Worm (Caenorhabditis elegans): Measurements from ENCODE around the gene drd-10.

drd-10 gene

DNA sequence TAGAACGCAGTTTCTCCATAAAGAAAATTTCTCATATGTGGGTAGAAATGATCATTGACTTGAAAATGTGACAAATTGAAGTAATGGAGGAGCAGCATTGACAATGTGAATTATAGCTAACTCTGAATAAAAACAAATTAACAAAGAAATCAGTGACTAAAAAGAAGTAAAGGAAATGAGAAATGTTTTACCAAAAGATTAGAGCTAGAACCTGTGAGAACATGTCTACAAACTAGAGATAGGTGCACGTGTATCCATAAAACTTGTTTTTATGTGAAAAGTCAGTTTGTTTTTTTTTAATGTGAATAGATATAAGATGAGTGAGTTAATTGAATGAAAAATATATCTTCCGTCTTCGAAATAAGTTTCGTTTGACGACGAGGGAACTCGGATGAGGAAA lies 28.4 kb upstream of the drd-10 start, which contains the start of gene sre-12 (continued):
- TF ChIP-seq B0019.2 (GFP tag; conservative IDR thresholded peaks at IDR 0.05) = no peak
- TF ChIP-seq nhr-80 (tag; optimal IDR thresholded peaks at IDR 0.05) = no peak
- TF ChIP-seq tbp1 (GFP tag; optimal IDR thresholded peaks at IDR 0.05) = no peak

DNA sequence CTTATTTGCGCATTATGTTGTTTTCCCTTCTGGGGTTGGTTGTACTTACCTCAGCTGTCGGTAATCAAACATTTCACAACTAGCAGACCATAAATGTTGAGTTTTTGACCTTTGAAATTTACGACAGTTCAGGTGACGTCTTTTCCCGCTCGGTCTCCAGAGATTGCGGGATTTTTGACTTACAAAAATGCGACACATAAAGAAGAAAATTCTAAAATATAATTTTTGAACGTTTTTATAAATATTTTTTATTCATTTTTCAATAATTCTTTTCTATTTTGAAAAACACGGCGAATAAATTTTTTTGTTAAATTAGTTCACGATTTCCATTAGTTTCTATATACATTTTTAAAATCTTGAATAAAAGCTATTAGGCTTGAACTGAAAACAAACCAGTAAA lies 24.6 kb upstream of the drd-10 start, which contains the start of gene nhr-161:
TSS of gene nhr-161 (minus strand) at position 101 of the 400 bp plus-strand sequence.
- TF ChIP-seq F57C9.4 (tag; optimal IDR thresholded peaks at IDR 0.05) (no peak), sptf-2 (GFP tag; optimal IDR thresholded peaks at IDR 0.05) (no peak), D2030.7 (GFP tag; IDR thresholded peaks at IDR 0.05) (no peak), F23B12.7 (tag; optimal IDR thresholded peaks at IDR 0.05; ENCODE audit: insufficient read depth) (no peak), ekl-4 (GFP tag; IDR thresholded peaks at IDR 0.05) (no peak), ceh-79 (tag; optimal IDR thresholded peaks at IDR 0.05) (no peak), sdz-38 (tag; optimal IDR thresholded peaks at IDR 0.05) (no peak), K12H6.12 (tag; optimal IDR thresholded peaks at IDR 0.05) (no peak), F39B2.1 (GFP tag; IDR thresholded peaks at IDR 0.05) (no peak), dox-1 (GFP tag; IDR thresholded peaks at IDR 0.05) (no peak), bed-2 (GFP tag; IDR thresholded peaks at IDR 0.05) (no peak), nfyb-1 (GFP tag; IDR thresholded peaks at IDR 0.05) (no peak), egrh-3 (GFP tag; IDR thresholded peaks at IDR 0.05) (no peak)

DNA sequence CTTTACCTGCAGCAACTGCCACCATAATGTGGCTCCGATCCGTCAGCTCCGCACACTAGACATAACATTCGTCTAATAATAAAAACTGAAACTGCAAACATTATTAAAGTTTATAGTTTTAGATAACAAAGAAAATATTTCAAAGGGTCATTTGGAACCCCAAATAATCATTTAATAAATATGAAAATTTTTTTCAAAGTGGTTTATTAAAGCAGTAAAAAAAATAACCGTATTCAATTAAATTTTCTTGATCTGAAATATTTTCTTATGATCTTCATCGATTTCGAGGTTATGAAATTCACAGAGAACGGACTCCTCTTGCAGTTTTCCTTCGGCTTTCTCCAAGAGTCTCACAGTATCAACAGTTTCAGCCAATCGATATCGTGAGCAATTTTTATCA lies 21.5 kb upstream of the drd-10 start, which contains the start of gene nhr-163:
TSS of gene nhr-163 (minus strand) at position 101 of the 400 bp plus-strand sequence.
- TF ChIP-seq Y67H2A.10 (GFP tag; conservative IDR thresholded peaks at IDR 0.05) (no peak), hmg-20 (GFP tag; IDR thresholded peaks at IDR 0.05) (no peak), die-1 (tag; optimal IDR thresholded peaks at IDR 0.05) (no peak)

- no peak for TF ChIP-seq ccch-3 (GFP tag; optimal IDR thresholded peaks at IDR 0.05)
- no peak for TF ChIP-seq Y95B8A.8 (GFP tag; IDR thresholded peaks at IDR 0.05)
- TF ChIP-seq madf-10 (tag; optimal IDR thresholded peaks at IDR 0.05) = no peak
- TF ChIP-seq ztf-22 (GFP tag; optimal IDR thresholded peaks at IDR 0.05) = no peak
- TF ChIP-seq mel-28 (tag; optimal IDR thresholded peaks at IDR 0.05; ENCODE audit: borderline replicate concordance) = no peak
- TF ChIP-seq K11D2.4 (GFP tag; IDR thresholded peaks at IDR 0.05) = no peak
- TF ChIP-seq mxl-1 (tag; optimal IDR thresholded peaks at IDR 0.05) = no peak
- no peak for TF ChIP-seq F52B5.7 (tag; optimal IDR thresholded peaks at IDR 0.05)
- TF ChIP-seq nhr-120 (GFP tag; IDR thresholded peaks at IDR 0.05) = no peak
- TF ChIP-seq lsy-27 (tag; optimal IDR thresholded peaks at IDR 0.05; ENCODE audit: borderline replicate concordance, insufficient read depth) = no peak
- no peak for TF ChIP-seq ztf-28 (GFP tag; IDR thresholded peaks at IDR 0.05)
- no peak for TF ChIP-seq atf-7 (tag; optimal IDR thresholded peaks at IDR 0.05)
- no peak for TF ChIP-seq ZK185.1 (tag; optimal IDR thresholded peaks at IDR 0.05; ENCODE audit: poor library complexity, severe bottlenecking)
- no peak for TF ChIP-seq ceh-27 (GFP tag; optimal IDR thresholded peaks at IDR 0.05)
- TF ChIP-seq snpc-4 (GFP tag; optimal IDR thresholded peaks at IDR 0.05) = no peak
- TF ChIP-seq snpc-4 (tag; optimal IDR thresholded peaks at IDR 0.05) = no peak
- no peak for TF ChIP-seq zim-3 (tag; optimal IDR thresholded peaks at IDR 0.05)
- no peak for TF ChIP-seq tbx-9 (tag; optimal IDR thresholded peaks at IDR 0.05; ENCODE audit: borderline replicate concordance)
- TF ChIP-seq egl-18 (GFP tag; IDR thresholded peaks at IDR 0.05) = no peak
- no peak for TF ChIP-seq D2030.7 (GFP tag; IDR thresholded peaks at IDR 0.05)
- no peak for TF ChIP-seq ztf-6 (GFP tag; IDR thresholded peaks at IDR 0.05)
Observed at ce11 chrV:6987673-6988072, 19.7 kb upstream of the drd-10 start, which contains the start of gene nhr-139. TSS of gene nhr-139 (minus strand) at chrV:6987773.

Measured in whole organism, young adult.